Worm (Caenorhabditis elegans): ENCODE data around the gene fos-1.
"Not testable (repeated sequence)": the region's sequence is repeated elsewhere in the genome, so short reads cannot be mapped to it uniquely, and the experiment has no call there.

Gene fos-1

ce11 chrV:6038405-6039151 is 35.2 kb downstream of the fos-1 start, which contains the start of gene F29G9.1:
Gene F29G9.1, plus strand, starts transcription at chrV:6039101.
- not testable (repeated sequence) for TF ChIP-seq Y116A8C.19 (tag; optimal IDR thresholded peaks at IDR 0.05; ENCODE audit: borderline replicate concordance); hlh-4 (tag; optimal IDR thresholded peaks at IDR 0.05); unc-62 (GFP tag; optimal IDR thresholded peaks at IDR 0.05)

DNA sequence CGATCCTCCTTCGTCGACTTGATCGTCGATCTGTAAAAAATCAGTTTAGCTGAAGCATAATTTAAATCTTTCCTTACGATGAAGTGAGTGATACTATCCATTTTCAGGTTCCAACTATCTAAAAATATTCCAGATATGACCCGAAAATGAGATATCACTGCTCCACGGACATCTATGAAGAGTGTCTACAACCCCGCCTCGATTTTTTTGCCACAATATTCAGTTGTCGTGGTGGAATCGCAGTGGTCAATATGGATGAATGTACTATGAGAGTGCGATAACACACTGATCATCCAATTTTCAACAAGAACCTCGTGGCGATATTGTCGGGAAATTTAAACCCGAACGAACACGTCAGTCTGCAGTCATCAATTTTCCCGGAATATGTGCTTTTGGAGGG is 38.0 kb downstream of the fos-1 start, which contains the start of gene R01B10.2:
Gene R01B10.2 (minus strand): TSS at position 101 of the 400 bp plus-strand sequence.
- TF ChIP-seq sox-4 (tag; optimal IDR thresholded peaks at IDR 0.05), result no peak
- no peak for TF ChIP-seq ceh-88 (GFP tag; IDR thresholded peaks at IDR 0.05)
- no peak for TF ChIP-seq Y116A8C.19 (tag; optimal IDR thresholded peaks at IDR 0.05; ENCODE audit: borderline replicate concordance)
- no peak for TF ChIP-seq fkh-10 (GFP tag; optimal IDR thresholded peaks at IDR 0.05)

DNA sequence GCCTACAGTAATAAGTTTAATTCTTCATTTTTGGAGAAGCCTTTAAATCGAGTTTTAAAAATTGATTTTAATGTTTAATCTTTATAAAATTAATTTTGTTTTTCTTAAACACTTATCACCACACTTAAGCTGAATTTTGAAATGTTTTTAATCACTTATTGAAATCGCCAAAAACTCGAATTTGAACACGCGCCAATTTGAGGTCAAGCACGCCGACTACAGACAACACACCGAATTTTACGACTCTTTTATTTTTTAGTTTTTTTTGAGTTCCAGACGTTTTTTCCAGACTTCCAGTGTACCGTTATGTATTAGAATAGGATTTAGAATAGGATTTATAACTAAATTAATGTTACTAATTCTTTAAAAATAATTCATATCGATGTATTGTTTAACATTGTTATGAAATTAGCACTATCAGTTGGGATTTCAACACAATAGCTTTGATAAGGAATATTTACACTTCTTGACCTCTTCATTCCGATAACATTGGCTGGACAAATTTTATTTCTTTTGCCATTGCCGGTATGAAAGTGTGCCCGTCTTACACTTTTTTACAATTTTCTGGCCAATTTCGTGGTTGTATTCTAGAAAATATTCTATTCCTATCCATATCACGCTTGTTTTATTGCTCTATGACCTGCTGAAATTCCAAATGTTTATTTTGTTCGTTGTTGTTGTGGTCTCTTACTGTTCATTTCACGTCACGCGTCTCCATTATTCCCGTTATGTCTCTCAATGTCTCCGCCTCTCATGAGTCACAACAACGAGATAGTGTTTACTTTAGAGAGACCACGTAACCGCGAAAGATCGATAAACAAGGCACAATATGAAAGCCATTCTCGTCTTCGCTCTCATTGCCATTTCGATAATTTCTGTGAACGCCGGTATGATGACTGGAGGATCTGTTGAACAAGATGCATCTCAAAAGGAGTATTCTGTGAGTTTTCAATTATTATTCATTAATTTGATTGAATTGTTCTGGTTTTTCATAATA is 40.2 kb downstream of the fos-1 start, which contains the start of gene cpi-2:
Gene cpi-2 (plus strand): TSS at position 788 of the 997 bp plus-strand sequence.
- TF ChIP-seq nhr-71 (tag; optimal IDR thresholded peaks at IDR 0.05), result peak; percentile 45
- TF ChIP-seq unc-30 (tag; optimal IDR thresholded peaks at IDR 0.05), result no peak
- TF ChIP-seq mep-1 (tag; optimal IDR thresholded peaks at IDR 0.05), result peak; percentile 51
- peak; percentile 53 for TF ChIP-seq snu-23 (GFP tag; optimal IDR thresholded peaks at IDR 0.05)
- no peak for TF ChIP-seq isw-1 (GFP tag; IDR thresholded peaks at IDR 0.05)
- no peak for TF ChIP-seq efl-3 (GFP tag; optimal IDR thresholded peaks at IDR 0.05)
- TF ChIP-seq mef-2 (tag; optimal IDR thresholded peaks at IDR 0.05), result no peak
- TF ChIP-seq dpl-1 (GFP tag; optimal IDR thresholded peaks at IDR 0.05), result peak; percentile 75 to 92 (median 85)
- TF ChIP-seq fos-1 (tag; optimal IDR thresholded peaks at IDR 0.05), result peak; percentile 69
- peak; percentile 77 for TF ChIP-seq F16B12.6 (tag; optimal IDR thresholded peaks at IDR 0.05)
- no peak for TF ChIP-seq lin-13 (GFP tag; optimal IDR thresholded peaks at IDR 0.05)
- TF ChIP-seq blmp-1 (tag; optimal IDR thresholded peaks at IDR 0.05), result peak; percentile 12
- TF ChIP-seq nhr-47 (tag; optimal IDR thresholded peaks at IDR 0.05), result peak; percentile 20
- no peak for TF ChIP-seq ces-1 (GFP tag; optimal IDR thresholded peaks at IDR 0.05)
- TF ChIP-seq lin-14 (GFP tag; optimal IDR thresholded peaks at IDR 0.05), result peak; percentile 80
- peak; percentile 58 for TF ChIP-seq rnt-1 (tag; optimal IDR thresholded peaks at IDR 0.05)
- no peak for TF ChIP-seq fkh-4 (tag; optimal IDR thresholded peaks at IDR 0.05; ENCODE audit: borderline replicate concordance)
- peak; percentile 38 to 42 for TF ChIP-seq lsy-2 (tag; optimal IDR thresholded peaks at IDR 0.05)
- TF ChIP-seq mdl-1 (tag; optimal IDR thresholded peaks at IDR 0.05), result peak in 1 of 2 experiments; percentile 35
- peak; percentile 90 to 94 for TF ChIP-seq lin-35 (GFP tag; optimal IDR thresholded peaks at IDR 0.05)
- TF ChIP-seq tbx-2 (tag; optimal IDR thresholded peaks at IDR 0.05), result peak; percentile 26
- peak; percentile 64 for TF ChIP-seq nhr-85 (tag)
- peak; percentile 5 for TF ChIP-seq fkh-8 (tag; optimal IDR thresholded peaks at IDR 0.05)
- TF ChIP-seq ceh-82 (tag; optimal IDR thresholded peaks at IDR 0.05), result peak in 1 of 3 experiments; percentile 17
- TF ChIP-seq elt-2 (tag; optimal IDR thresholded peaks at IDR 0.05), result peak; percentile 38
- peak; percentile 27 for TF ChIP-seq nhr-90 (tag; optimal IDR thresholded peaks at IDR 0.05; ENCODE audit: poor library complexity)
- peak; percentile 28 for TF ChIP-seq swsn-7 (tag; optimal IDR thresholded peaks at IDR 0.05)
- peak; percentile 8 for TF ChIP-seq lin-15B (tag; optimal IDR thresholded peaks at IDR 0.05)
- peak; percentile 63 for TF ChIP-seq jun-1 (tag; optimal IDR thresholded peaks at IDR 0.05)
- TF ChIP-seq egl-13 (tag; optimal IDR thresholded peaks at IDR 0.05), result no peak
- no peak for TF ChIP-seq nhr-12 (tag; optimal IDR thresholded peaks at IDR 0.05)
- TF ChIP-seq nhr-20 (tag; optimal IDR thresholded peaks at IDR 0.05), result peak; percentile 46
- peak; percentile 43 for TF ChIP-seq xbp-1 (tag; optimal IDR thresholded peaks at IDR 0.05)
- TF ChIP-seq unc-86 (tag; optimal IDR thresholded peaks at IDR 0.05), result no peak
- TF ChIP-seq efl-1 (optimal IDR thresholded peaks at IDR 0.05), result peak; percentile 89 to 92
- TF ChIP-seq efl-1 (GFP tag; optimal IDR thresholded peaks at IDR 0.05 in 1 of 2), result peak; percentile 91 to 98
- no peak for TF ChIP-seq sup-37 (GFP tag; optimal IDR thresholded peaks at IDR 0.05)

Data from whole organism, L1 larva.